Fruit fly (Drosophila melanogaster) Kc167 (cell line): ENCODE measurements around the gene CG33965.

Experiments
- Myc ChIP-seq: fragments of >200 bp; optimal IDR thresholded peaks from 2 replicates; lab custom pipeline; 2017; ENCODE audit warnings: missing external identifiers
- insv ChIP-seq: fragments of >200 bp; optimal IDR thresholded peaks from 3 replicates; lab custom pipeline; 2018; ENCODE audit warnings: missing external identifiers

DNA sequence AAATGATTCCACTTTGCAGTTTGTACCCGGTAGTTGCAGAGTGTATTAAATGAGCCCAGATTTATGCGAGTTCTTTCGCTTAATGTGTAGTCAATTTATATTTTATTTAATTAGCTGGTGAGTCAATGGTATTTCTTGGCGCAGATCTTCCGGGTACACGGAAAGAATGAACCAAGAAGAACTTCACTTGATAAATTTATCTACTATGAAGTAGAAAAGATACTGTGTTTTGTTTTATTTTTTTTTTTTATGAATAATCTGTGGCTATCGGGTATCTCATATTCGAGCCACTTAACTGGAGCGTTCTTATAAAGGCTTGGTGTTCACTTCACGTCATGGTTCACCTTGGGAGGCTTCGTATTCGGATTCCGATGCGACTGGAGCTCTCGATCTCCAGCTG, 32.3 kb downstream of the CG33965 start:
- no peak for TF ChIP-seq Myc (lab: Kevin White, UChicago)
- TF ChIP-seq insv (lab: Kevin White, UChicago) = no peak
